Worm (Caenorhabditis elegans) whole organism, mixed stage, embryonic: ENCODE results near the gene T07D4.2.

Experiments
- M03D4.4 ChIP-seq: sonication (generic microtip); optimal IDR thresholded peaks from 2 replicates; lab custom pipeline; 2017; ENCODE audit warnings: mild to moderate bottlenecking, missing genetic modification characterization, missing compliant biosample characterization
- lsy-2 ChIP-seq: fragments of 150-350 bp; optimal IDR thresholded peaks from 2 replicates; lab custom pipeline; 2014; ENCODE audit warnings: missing biosample characterization, missing genetic modification characterization
- snpc-4 ChIP-seq: fragments of 150-350 bp; optimal IDR thresholded peaks from 2 replicates; lab custom pipeline; 2014; ENCODE audit warnings: missing biosample characterization, missing genetic modification characterization

- TF ChIP-seq snpc-4 (tag; lab: Kevin White, UChicago) (no peak), M03D4.4 (tag; lab: Kevin White, UChicago) (no peak), lsy-2 (tag; lab: Kevin White, UChicago) (no peak)
These were observed 47.7 kb upstream of the T07D4.2 start for ce11 chrII:8921456-8921855.
